Worm (Caenorhabditis elegans): Measurements from ENCODE around the gene nhr-125.
A peak's percentile ranks its signal among the peaks of the same experiment; 100 is the strongest.
"Not testable (repeated sequence)": the region's sequence is repeated elsewhere in the genome, so short reads cannot be mapped to it uniquely, and the experiment has no call there.

nhr-125 gene

DNA sequence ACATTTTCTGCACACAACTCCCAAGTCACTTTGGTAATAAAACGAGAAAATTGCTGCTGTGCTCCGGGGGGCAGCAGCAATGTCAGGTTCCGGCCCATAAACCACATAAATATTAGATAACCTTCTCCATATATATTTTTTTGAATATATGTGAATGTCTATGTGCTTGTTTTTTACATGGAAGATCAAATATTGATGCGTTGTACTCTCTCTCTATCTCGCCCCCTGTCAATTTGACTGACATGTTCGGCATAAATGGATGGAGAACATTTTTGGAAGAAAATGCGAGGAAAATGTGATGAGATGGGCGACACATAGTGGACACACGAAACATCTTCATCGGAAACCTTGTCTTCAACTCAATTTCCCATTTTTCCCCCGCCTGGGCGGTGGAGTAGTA lies 34.7 kb upstream of the nhr-125 start:
- TF ChIP-seq tab-1 (GFP tag; IDR thresholded peaks at IDR 0.05) (no peak), cog-1 (tag; optimal IDR thresholded peaks at IDR 0.05) (no peak), ref-1 (GFP tag; conservative IDR thresholded peaks at IDR 0.05) (no peak), ztf-29 (GFP tag; IDR thresholded peaks at IDR 0.05) (no peak), med-1 (GFP tag; optimal IDR thresholded peaks at IDR 0.05; ENCODE audit: insufficient read depth) (no peak), klf-2 (GFP tag; conservative IDR thresholded peaks at IDR 0.05) (no peak), T22C8.4 (GFP tag; IDR thresholded peaks at IDR 0.05) (no peak), flt-1 (GFP tag; IDR thresholded peaks at IDR 0.05) (no peak), ztf-23 (GFP tag; IDR thresholded peaks at IDR 0.05) (no peak)

ce11 chrV:4359127-4359526 lies 33.8 kb upstream of the nhr-125 start:
- TF ChIP-seq ref-1 (GFP tag; conservative IDR thresholded peaks at IDR 0.05) (no peak), klf-2 (GFP tag; conservative IDR thresholded peaks at IDR 0.05) (no peak), med-1 (GFP tag; optimal IDR thresholded peaks at IDR 0.05; ENCODE audit: insufficient read depth) (no peak)

DNA sequence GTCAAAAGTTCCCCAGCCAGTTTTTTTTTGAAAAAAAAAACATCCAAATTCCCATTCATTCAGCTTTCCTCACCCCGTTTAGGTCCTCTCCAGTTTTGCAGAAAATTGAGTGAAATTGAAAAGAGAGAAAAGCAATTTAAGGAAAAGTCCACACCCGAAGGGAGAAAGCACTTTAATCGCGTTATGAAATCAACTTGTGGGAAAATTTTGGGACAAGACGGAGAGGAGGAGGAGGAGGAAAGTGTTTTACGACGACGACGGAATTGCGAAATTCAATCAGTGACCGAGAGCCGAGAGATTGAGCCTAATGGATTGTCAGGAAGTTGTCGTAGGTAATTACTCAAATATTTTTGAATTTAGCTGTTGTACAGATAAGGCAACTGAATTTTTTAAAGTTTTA lies 32.1 kb upstream of the nhr-125 start:
- peak; percentile 11 for TF ChIP-seq cog-1 (tag; optimal IDR thresholded peaks at IDR 0.05)
- TF ChIP-seq klf-2 (GFP tag; conservative IDR thresholded peaks at IDR 0.05): no peak

ce11 chrV:4356047-4356612 lies 30.8 kb upstream of the nhr-125 start:
- no peak for TF ChIP-seq klf-2 (GFP tag; conservative IDR thresholded peaks at IDR 0.05)
- no peak for TF ChIP-seq ztf-23 (GFP tag; IDR thresholded peaks at IDR 0.05)

DNA sequence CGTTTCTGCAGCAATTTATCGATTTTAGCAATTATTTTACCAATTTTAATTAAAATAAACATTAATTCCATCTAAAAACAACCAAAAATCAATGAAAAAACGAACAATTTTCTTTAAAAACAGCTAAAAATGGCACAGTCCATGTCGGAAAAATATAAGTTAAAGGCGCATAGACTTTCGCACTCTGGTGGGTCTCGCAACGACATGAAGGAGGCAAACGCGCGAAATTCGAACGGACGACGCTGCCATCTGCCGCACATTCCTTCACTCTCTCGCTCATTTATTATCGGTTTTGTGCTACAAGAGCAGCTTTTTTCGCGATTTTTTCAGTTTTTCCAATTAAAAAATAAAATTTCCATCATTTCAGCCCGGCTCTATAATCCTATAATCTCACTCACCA lies 21.5 kb upstream of the nhr-125 start, which contains the start of gene mcm-7:
Gene mcm-7, plus strand, starts transcription at position 368 of the 400 bp plus-strand sequence.
- no peak for TF ChIP-seq med-1 (GFP tag; optimal IDR thresholded peaks at IDR 0.05; ENCODE audit: insufficient read depth)
- TF ChIP-seq ref-1 (GFP tag; conservative IDR thresholded peaks at IDR 0.05): no peak
- TF ChIP-seq ztf-23 (GFP tag; IDR thresholded peaks at IDR 0.05): no peak
- TF ChIP-seq cog-1 (tag; optimal IDR thresholded peaks at IDR 0.05): no peak
- TF ChIP-seq T22C8.4 (GFP tag; IDR thresholded peaks at IDR 0.05): no peak
- no peak for TF ChIP-seq klf-2 (GFP tag; conservative IDR thresholded peaks at IDR 0.05)
- no peak for TF ChIP-seq ztf-29 (GFP tag; IDR thresholded peaks at IDR 0.05)
- no peak for TF ChIP-seq tab-1 (GFP tag; IDR thresholded peaks at IDR 0.05)
- no peak for TF ChIP-seq flt-1 (GFP tag; IDR thresholded peaks at IDR 0.05)

DNA sequence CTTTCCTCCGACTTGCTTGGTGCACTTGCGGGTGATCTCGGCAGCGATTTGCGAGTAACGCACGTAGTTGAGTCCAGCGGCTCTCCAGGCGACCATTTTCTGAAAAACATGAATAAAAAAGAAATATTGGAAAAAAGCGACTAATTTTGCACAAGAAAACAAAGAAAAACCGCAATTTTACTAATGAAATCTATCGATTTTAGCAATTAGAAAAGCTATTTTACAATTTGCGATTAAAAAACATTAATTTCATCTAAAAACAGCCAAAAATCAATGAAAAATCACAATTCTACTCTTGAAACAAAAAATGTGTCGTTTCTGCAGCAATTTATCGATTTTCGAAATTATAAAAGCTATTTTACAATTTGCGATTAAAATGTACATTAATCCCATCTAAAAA lies 21.0 kb upstream of the nhr-125 start, which contains the start of gene hpo-18:
Gene hpo-18, minus strand, starts transcription at position 101 of the 400 bp plus-strand sequence.
- TF ChIP-seq ztf-23 (GFP tag; IDR thresholded peaks at IDR 0.05) (no peak), ztf-29 (GFP tag; IDR thresholded peaks at IDR 0.05) (no peak), ref-1 (GFP tag; conservative IDR thresholded peaks at IDR 0.05) (no peak), med-1 (GFP tag; optimal IDR thresholded peaks at IDR 0.05; ENCODE audit: insufficient read depth) (no peak), flt-1 (GFP tag; IDR thresholded peaks at IDR 0.05) (no peak), T22C8.4 (GFP tag; IDR thresholded peaks at IDR 0.05) (no peak)

DNA sequence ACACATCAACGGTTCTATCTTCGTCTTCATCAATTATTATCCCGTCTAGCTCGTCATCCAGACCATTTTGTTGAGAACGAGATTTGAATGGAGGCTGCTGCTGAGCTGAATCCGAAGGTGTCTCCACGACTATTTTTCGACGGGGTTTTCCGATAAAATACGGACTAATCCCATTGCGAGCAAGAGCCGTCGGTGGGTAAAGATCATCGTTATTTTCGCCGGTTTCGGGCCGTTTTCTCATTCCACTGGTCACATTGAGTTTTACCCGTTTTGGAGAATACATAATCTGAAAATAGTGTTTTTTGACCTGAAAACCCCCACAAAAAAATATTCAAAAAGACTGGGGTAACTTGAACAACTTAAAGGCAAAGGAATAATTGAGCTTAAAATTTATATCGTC lies 20.4 kb upstream of the nhr-125 start, which contains the start of gene figl-1:
Gene figl-1, minus strand, starts transcription at position 286 of the 400 bp plus-strand sequence.
- TF ChIP-seq T22C8.4 (GFP tag; IDR thresholded peaks at IDR 0.05): no peak

- no peak for TF ChIP-seq tab-1 (GFP tag; IDR thresholded peaks at IDR 0.05)
- no peak for TF ChIP-seq ztf-23 (GFP tag; IDR thresholded peaks at IDR 0.05)
- no peak for TF ChIP-seq ztf-29 (GFP tag; IDR thresholded peaks at IDR 0.05)
- no peak for TF ChIP-seq T22C8.4 (GFP tag; IDR thresholded peaks at IDR 0.05)
- no peak for TF ChIP-seq flt-1 (GFP tag; IDR thresholded peaks at IDR 0.05)
- TF ChIP-seq med-1 (GFP tag; optimal IDR thresholded peaks at IDR 0.05; ENCODE audit: insufficient read depth): no peak
- TF ChIP-seq klf-2 (GFP tag; conservative IDR thresholded peaks at IDR 0.05): no peak
- no peak for TF ChIP-seq cog-1 (tag; optimal IDR thresholded peaks at IDR 0.05)
- TF ChIP-seq ref-1 (GFP tag; conservative IDR thresholded peaks at IDR 0.05): no peak
Observed at ce11 chrV:4341736-4342135, 16.4 kb upstream of the nhr-125 start.

DNA sequence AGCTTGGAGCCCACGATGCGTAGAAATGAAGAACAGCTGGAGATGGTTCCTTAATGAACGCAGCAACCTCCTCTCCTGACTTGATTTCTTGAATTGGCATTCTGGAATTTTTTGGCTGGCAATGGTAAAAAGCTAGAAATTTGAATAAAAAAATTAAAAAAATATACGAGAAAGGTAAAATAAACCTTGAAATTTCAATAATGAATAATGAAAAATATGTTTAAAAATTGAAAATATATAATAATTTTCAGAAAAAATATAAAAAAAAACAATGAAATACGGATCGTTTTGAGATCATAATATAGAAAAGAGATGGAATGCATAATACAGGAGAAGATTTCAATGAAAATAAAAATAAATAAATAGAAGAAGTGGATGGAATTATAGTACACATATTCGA lies 15.9 kb upstream of the nhr-125 start, which contains the start of gene glrx-3:
Gene glrx-3, minus strand, starts transcription at position 101 of the 400 bp plus-strand sequence.
- TF ChIP-seq cog-1 (tag; optimal IDR thresholded peaks at IDR 0.05) (no peak), tab-1 (GFP tag; IDR thresholded peaks at IDR 0.05) (no peak), ztf-23 (GFP tag; IDR thresholded peaks at IDR 0.05) (no peak), T22C8.4 (GFP tag; IDR thresholded peaks at IDR 0.05) (no peak), ref-1 (GFP tag; conservative IDR thresholded peaks at IDR 0.05) (no peak), flt-1 (GFP tag; IDR thresholded peaks at IDR 0.05) (no peak), klf-2 (GFP tag; conservative IDR thresholded peaks at IDR 0.05) (no peak), med-1 (GFP tag; optimal IDR thresholded peaks at IDR 0.05; ENCODE audit: insufficient read depth) (no peak), ztf-29 (GFP tag; IDR thresholded peaks at IDR 0.05) (no peak)

DNA sequence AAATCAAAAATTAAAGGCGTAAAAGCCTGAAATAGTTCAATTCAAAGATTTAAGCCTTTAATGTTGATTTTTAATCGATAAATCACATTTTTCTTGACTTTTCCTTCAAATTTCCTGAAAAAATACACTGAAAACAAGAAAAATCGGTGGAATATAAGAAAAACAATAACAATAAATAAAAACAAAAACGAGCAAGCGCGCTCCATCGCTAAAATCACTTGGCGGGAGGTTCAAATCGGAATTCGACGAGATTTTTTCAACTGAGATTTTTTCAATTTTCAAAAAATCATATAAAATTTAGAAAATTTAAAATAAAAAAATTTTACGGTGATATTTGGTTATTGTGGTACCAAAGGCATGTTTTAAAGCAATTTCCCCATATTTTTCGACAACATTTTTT lies 14.2 kb upstream of the nhr-125 start:
- TF ChIP-seq ztf-29 (GFP tag; IDR thresholded peaks at IDR 0.05): no peak
- TF ChIP-seq flt-1 (GFP tag; IDR thresholded peaks at IDR 0.05): no peak
- TF ChIP-seq med-1 (GFP tag; optimal IDR thresholded peaks at IDR 0.05; ENCODE audit: insufficient read depth): no peak
- no peak for TF ChIP-seq klf-2 (GFP tag; conservative IDR thresholded peaks at IDR 0.05)
- TF ChIP-seq T22C8.4 (GFP tag; IDR thresholded peaks at IDR 0.05): no peak
- no peak for TF ChIP-seq ztf-23 (GFP tag; IDR thresholded peaks at IDR 0.05)
- no peak for TF ChIP-seq cog-1 (tag; optimal IDR thresholded peaks at IDR 0.05)
- TF ChIP-seq ref-1 (GFP tag; conservative IDR thresholded peaks at IDR 0.05): no peak
- TF ChIP-seq tab-1 (GFP tag; IDR thresholded peaks at IDR 0.05): no peak

DNA sequence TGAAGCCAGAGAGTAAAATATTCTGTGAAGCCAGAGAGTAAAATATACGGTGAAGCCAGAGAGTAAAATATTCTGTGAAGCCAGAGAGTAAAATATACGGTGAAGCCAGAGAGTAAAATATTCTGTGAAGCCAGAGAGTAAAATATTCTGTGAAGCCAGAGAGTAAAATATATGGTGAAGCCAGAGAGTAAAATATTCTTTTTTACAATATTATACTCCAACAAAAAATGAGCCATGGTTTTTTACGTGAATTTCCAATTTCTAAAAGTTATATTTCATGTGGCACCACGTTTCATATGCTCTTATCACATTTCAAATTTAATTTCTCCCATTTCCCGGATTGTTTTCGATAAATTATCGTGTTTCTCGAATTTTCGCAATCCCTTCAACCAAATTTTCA lies 11.1 kb upstream of the nhr-125 start, which contains the start of gene irld-1:
Gene irld-1, plus strand, starts transcription at position 301 of the 400 bp plus-strand sequence.
- TF ChIP-seq ref-1 (GFP tag; conservative IDR thresholded peaks at IDR 0.05); flt-1 (GFP tag; IDR thresholded peaks at IDR 0.05); tab-1 (GFP tag; IDR thresholded peaks at IDR 0.05): not testable (repeated sequence)

All from whole organism, midembryonic.